Fruit fly (Drosophila melanogaster): ENCODE measurements around the gene CG7029.
A peak's percentile ranks its signal among the peaks of the same experiment; 100 is the strongest.

The CG7029 gene

DNA sequence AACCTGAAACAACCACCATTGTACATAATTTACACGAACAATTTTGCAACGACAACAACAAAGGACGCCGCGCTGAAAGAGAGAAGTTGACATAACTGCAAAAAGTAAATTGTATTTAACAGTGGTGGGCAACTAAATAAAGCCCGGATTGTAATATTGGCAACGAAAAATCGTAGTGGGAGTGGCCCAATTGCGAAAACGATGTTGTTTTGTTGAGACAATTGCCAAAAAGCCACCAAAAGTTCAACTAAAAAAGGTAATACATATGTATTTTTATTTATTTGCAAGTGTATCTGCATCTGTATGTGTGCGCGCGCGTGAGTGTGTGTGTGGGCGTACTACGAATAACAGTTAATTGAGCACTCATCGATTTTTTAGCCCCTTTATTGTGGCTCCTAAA lies 410 bp downstream of the CG7029 start:
- no peak for TF ChIP-seq dmrt93B (GFP tag; optimal IDR thresholded peaks at IDR 0.05)
- TF ChIP-seq N (GFP tag; optimal IDR thresholded peaks at IDR 0.05): peak; percentile 6
- TF ChIP-seq ey (GFP tag; optimal IDR thresholded peaks at IDR 0.05): peak; percentile 5
- peak; percentile 11 for TF ChIP-seq rgr (GFP tag; optimal IDR thresholded peaks at IDR 0.05)

DNA sequence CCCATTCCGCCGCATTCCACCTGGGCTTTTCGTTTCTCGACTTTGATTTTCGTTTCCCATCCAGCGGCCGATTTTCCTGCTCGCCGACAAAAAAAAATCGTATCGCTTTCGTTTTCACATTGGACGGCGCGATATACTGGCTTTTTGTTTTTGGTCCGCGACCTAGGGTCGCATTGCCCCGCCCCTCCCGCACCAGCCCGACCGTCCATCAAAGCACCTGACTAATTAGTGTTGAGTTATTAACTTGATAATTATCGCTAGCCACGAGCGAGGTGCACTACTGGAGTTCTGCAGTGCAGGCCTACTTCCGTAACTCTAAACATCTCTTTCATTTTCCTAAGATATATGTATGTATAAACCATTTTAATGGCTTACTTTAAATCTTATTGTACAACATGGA lies 997 bp downstream of the CG7029 start:
- TF ChIP-seq pan (optimal IDR thresholded peaks at IDR 0.05) (no peak), Myc (optimal IDR thresholded peaks at IDR 0.05) (no peak), Rel (GFP tag; optimal IDR thresholded peaks at IDR 0.05) (no peak), Rel (tag; optimal IDR thresholded peaks at IDR 0.05) (no peak), tai (GFP tag; optimal IDR thresholded peaks at IDR 0.05) (no peak), Mio (GFP tag; optimal IDR thresholded peaks at IDR 0.05) (no peak), dl (GFP tag; optimal IDR thresholded peaks at IDR 0.05; ENCODE audit: insufficient read depth in 1 of 2, partially characterized antibody in 2 of 2) (no peak), HLH106 (tag; optimal IDR thresholded peaks at IDR 0.05) (no peak)

DNA sequence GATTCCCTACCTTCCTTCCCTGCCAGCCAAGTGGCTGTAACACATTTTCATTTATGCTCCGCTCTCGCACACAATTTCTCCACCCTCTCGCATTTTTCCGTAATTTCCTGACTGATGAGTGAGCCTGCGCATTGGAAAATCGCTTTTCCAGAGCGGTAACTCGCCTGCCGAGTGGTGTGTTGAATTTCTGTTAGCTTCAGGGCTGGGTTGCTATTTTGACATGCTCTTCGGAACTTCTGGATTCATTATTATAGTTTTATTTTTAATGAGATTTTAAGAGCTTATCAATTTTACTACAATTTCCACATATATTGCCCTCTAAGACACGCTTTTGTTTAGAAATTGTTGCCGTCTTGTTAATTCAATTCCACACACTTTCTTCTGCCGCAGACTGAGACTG lies 2.2 kb downstream of the CG7029 start:
- TF ChIP-seq fru (GFP tag; optimal IDR thresholded peaks at IDR 0.05) (no peak), dsf (GFP tag; optimal IDR thresholded peaks at IDR 0.05; ENCODE audit: borderline replicate concordance) (no peak), psq (GFP tag; optimal IDR thresholded peaks at IDR 0.05) (no peak), lola (GFP tag; optimal IDR thresholded peaks at IDR 0.05) (no peak), Sp1 (GFP tag; optimal IDR thresholded peaks at IDR 0.05) (no peak), GATAd (GFP tag; optimal IDR thresholded peaks at IDR 0.05) (no peak), woc (GFP tag; optimal IDR thresholded peaks at IDR 0.05) (no peak), dl (GFP tag; optimal IDR thresholded peaks at IDR 0.05; ENCODE audit: insufficient read depth in 1 of 2, partially characterized antibody in 2 of 2) (no peak), tai (GFP tag; optimal IDR thresholded peaks at IDR 0.05) (no peak), CG32264 (GFP tag; optimal IDR thresholded peaks at IDR 0.05) (no peak), jim (GFP tag; optimal IDR thresholded peaks at IDR 0.05) (no peak), Hr78 (GFP tag; optimal IDR thresholded peaks at IDR 0.05) (no peak), Hr83 (GFP tag; optimal IDR thresholded peaks at IDR 0.05; ENCODE audit: poor library complexity, severe bottlenecking) (no peak), sv (GFP tag; optimal IDR thresholded peaks at IDR 0.05) (no peak), Jra (GFP tag; optimal IDR thresholded peaks at IDR 0.05) (no peak), rgr (GFP tag; optimal IDR thresholded peaks at IDR 0.05) (no peak)

DNA sequence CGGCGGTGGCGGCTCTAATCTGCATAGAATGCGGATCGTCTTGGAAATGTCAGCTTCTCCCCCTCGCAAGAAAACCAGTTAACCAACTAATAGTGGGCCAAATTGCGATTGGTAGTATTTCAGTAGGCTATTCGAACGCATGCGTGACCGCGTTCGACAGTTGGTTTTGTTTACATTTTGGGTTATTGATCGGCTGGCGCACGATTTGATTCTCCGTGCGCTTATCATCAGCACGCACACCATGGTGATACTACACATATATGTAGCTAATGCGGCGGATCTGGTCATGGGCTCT lies 2.8 kb downstream of the CG7029 start:
- TF ChIP-seq Rel (GFP tag; optimal IDR thresholded peaks at IDR 0.05): no peak
- peak; percentile 33 for TF ChIP-seq Rel (tag; optimal IDR thresholded peaks at IDR 0.05)
- peak; percentile 6 for TF ChIP-seq Hr83 (GFP tag; optimal IDR thresholded peaks at IDR 0.05; ENCODE audit: poor library complexity, severe bottlenecking)
- TF ChIP-seq dl (GFP tag; optimal IDR thresholded peaks at IDR 0.05; ENCODE audit: insufficient read depth in 1 of 2, partially characterized antibody in 2 of 2): no peak

DNA sequence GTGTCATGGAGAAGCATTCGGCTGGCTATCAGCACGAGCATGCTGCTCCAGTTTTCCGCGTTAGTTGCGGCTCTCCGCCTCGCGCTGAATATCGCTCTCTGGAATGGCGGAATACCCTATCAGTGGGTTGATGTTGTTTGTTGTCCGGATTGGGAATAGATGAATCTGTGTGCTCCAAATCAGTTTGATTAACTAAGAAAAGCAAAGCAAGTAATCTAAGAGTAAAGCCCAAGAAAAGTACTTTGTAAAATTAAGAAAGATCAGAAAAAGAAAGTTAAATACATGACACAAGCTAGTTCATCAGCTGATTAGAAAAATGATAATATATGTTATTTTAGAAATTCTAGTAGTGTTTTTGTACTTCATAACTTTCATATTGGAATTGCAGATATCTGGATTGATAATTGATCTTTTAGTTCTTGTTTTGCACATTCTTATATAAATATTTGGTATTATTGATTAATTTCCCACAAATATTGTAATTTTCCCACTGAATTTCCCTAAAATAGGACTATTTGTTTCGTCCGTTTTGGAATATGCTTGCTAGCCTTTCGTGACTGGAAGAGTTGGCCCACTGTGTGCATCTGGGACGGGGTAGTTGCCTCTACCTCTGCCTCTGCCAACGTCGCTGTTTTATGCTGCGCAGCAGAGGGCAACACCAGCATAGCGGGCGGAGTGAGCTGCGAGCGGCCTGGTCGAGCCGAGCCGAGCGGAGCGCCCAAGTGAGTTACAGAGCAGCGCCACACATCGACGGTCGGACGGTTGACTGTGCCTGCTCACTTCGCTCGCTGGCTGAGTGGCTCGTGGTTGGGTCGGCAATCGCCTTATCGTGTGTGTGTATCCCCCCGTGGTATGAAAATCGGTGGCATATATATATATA lies 3.4 kb downstream of the CG7029 start:
- no peak for TF ChIP-seq dmrt93B (GFP tag; optimal IDR thresholded peaks at IDR 0.05)
- TF ChIP-seq ey (GFP tag; optimal IDR thresholded peaks at IDR 0.05): peak; percentile 5
- TF ChIP-seq CG32264 (GFP tag; optimal IDR thresholded peaks at IDR 0.05): no peak
- peak; percentile 19 for TF ChIP-seq rgr (GFP tag; optimal IDR thresholded peaks at IDR 0.05)
- no peak for TF ChIP-seq Hr83 (GFP tag; optimal IDR thresholded peaks at IDR 0.05; ENCODE audit: poor library complexity, severe bottlenecking)
- no peak for TF ChIP-seq GATAd (GFP tag; optimal IDR thresholded peaks at IDR 0.05)
- peak in 1 of 2 experiments; percentile 53 for TF ChIP-seq dl (GFP tag; optimal IDR thresholded peaks at IDR 0.05; ENCODE audit: insufficient read depth in 1 of 2, partially characterized antibody in 2 of 2)
- no peak for TF ChIP-seq Rel (GFP tag; optimal IDR thresholded peaks at IDR 0.05)
- peak; percentile 83 for TF ChIP-seq Rel (tag; optimal IDR thresholded peaks at IDR 0.05)
- TF ChIP-seq h (GFP tag; optimal IDR thresholded peaks at IDR 0.05): peak; percentile 22
- TF ChIP-seq Dif (GFP tag; optimal IDR thresholded peaks at IDR 0.05; ENCODE audit: partially characterized antibody): peak; percentile 62
- peak; percentile 22 for TF ChIP-seq sv (GFP tag; optimal IDR thresholded peaks at IDR 0.05)
- no peak for TF ChIP-seq br (GFP tag; optimal IDR thresholded peaks at IDR 0.05)
- peak; percentile 6 for TF ChIP-seq fru (GFP tag; optimal IDR thresholded peaks at IDR 0.05)
- peak in 1 of 2 experiments; percentile 33 for TF ChIP-seq foxo (GFP tag; optimal IDR thresholded peaks at IDR 0.05)
